Fruit fly (Drosophila melanogaster): ENCODE measurements around the gene Gr10a.
A peak's percentile ranks its signal among the peaks of the same experiment; 100 is the strongest.

Gene Gr10a

dm6 chrX:11451027-11451572 lies 33.9 kb upstream of the Gr10a start (continued):
- peak; percentile 30 for TF ChIP-seq CG4854 (GFP tag; optimal IDR thresholded peaks at IDR 0.05)
- no peak for TF ChIP-seq CG12942 (GFP tag; optimal IDR thresholded peaks at IDR 0.05)
- peak; percentile 11 for TF ChIP-seq org-1 (GFP tag; optimal IDR thresholded peaks at IDR 0.05)
- TF ChIP-seq CG2875 (GFP tag; optimal IDR thresholded peaks at IDR 0.05) = no peak
- TF ChIP-seq unc-4 (GFP tag; IDR thresholded peaks at IDR 0.05; ENCODE audit: partially characterized antibody) = no peak
- peak; percentile 54; the same call in 2 of the 3 replicates for TF ChIP-seq ase (GFP tag; IDR thresholded peaks at IDR 0.05)
- TF ChIP-seq Pdp1 (GFP tag; optimal IDR thresholded peaks at IDR 0.05) = peak; percentile 18 to 39
- TF ChIP-seq sima (GFP tag; optimal IDR thresholded peaks at IDR 0.05) = no peak
- peak; percentile 18 for TF ChIP-seq CG6813 (GFP tag; optimal IDR thresholded peaks at IDR 0.05)
- TF ChIP-seq CG18764 (GFP tag; optimal IDR thresholded peaks at IDR 0.05) = no peak
- peak; percentile 10 for TF ChIP-seq Jarid2 (GFP tag; optimal IDR thresholded peaks at IDR 0.05)
- TF ChIP-seq Neu2 (GFP tag; optimal IDR thresholded peaks at IDR 0.05; ENCODE audit: borderline replicate concordance) = no peak
- TF ChIP-seq CG2202 (tag; optimal IDR thresholded peaks at IDR 0.05) = no peak
- no peak; the same call in 1 of the 2 replicates for TF ChIP-seq MBD-R2 (GFP tag; IDR thresholded peaks at IDR 0.05)
- no peak for TF ChIP-seq Lpt (GFP tag; optimal IDR thresholded peaks at IDR 0.05)
- TF ChIP-seq wdn (GFP tag; IDR thresholded peaks at IDR 0.05) = no peak
- no peak for TF ChIP-seq CG8478 (optimal IDR thresholded peaks at IDR 0.05)
- peak; percentile 55 for TF ChIP-seq CG14667 (GFP tag; IDR thresholded peaks at IDR 0.05)
- no peak for TF ChIP-seq pb (GFP tag; optimal IDR thresholded peaks at IDR 0.05)
- TF ChIP-seq crol (GFP tag; IDR thresholded peaks at IDR 0.05) = no peak
- no peak for TF ChIP-seq ato (GFP tag; IDR thresholded peaks at IDR 0.05; ENCODE audit: partially characterized antibody)
- TF ChIP-seq p53 (GFP tag; optimal IDR thresholded peaks at IDR 0.05) = no peak
- TF ChIP-seq CG7839 (tag; optimal IDR thresholded peaks at IDR 0.05) = peak; percentile 60
- TF ChIP-seq twi (tag; optimal IDR thresholded peaks at IDR 0.05) = no peak
- TF ChIP-seq CG3065 (GFP tag; optimal IDR thresholded peaks at IDR 0.05) = no peak
- TF ChIP-seq CG8089 (GFP tag; optimal IDR thresholded peaks at IDR 0.05) = peak; percentile 47
- peak; percentile 57 for TF ChIP-seq CG11504 (tag; optimal IDR thresholded peaks at IDR 0.05)
- TF ChIP-seq Drgx (GFP tag; IDR thresholded peaks at IDR 0.05) = peak; percentile 80
- no peak for TF ChIP-seq CG12299 (tag; optimal IDR thresholded peaks at IDR 0.05)
- no peak for TF ChIP-seq CG30020 (tag; optimal IDR thresholded peaks at IDR 0.05)
- peak; percentile 46 for TF ChIP-seq fd3F (GFP tag; optimal IDR thresholded peaks at IDR 0.05)
- peak; percentile 35 for TF ChIP-seq CG15514 (GFP tag; optimal IDR thresholded peaks at IDR 0.05)
- TF ChIP-seq CG9609 (GFP tag; optimal IDR thresholded peaks at IDR 0.05) = no peak
- TF ChIP-seq CG11093 (GFP tag; IDR thresholded peaks at IDR 0.05) = no peak
- no peak for TF ChIP-seq ems (GFP tag; optimal IDR thresholded peaks at IDR 0.05)
- TF ChIP-seq CG7556 (GFP tag; optimal IDR thresholded peaks at IDR 0.05) = no peak
- TF ChIP-seq lola (GFP tag; optimal IDR thresholded peaks at IDR 0.05) = no peak
- TF ChIP-seq hb (GFP tag; IDR thresholded peaks at IDR 0.05; ENCODE audit: partially characterized antibody) = no peak
- TF ChIP-seq stc (GFP tag; IDR thresholded peaks at IDR 0.05) = no peak
- 0 out of 2 replicates have a peak, but pooled peaks have one; percentile 37 for TF ChIP-seq Xrp1 (GFP tag; IDR thresholded peaks at IDR 0.05)
- no peak for TF ChIP-seq CG7987 (GFP tag; optimal IDR thresholded peaks at IDR 0.05)
- TF ChIP-seq CG10267 (tag; optimal IDR thresholded peaks at IDR 0.05) = no peak
- TF ChIP-seq bcd (GFP tag; optimal IDR thresholded peaks at IDR 0.05) = peak; percentile 27
- TF ChIP-seq CG6272 (GFP tag; IDR thresholded peaks at IDR 0.05) = peak; percentile 35; the same call in 1 of the 2 replicates
- TF ChIP-seq CG1603 (tag; optimal IDR thresholded peaks at IDR 0.05) = peak; percentile 64
- TF ChIP-seq CG2116 (GFP tag; optimal IDR thresholded peaks at IDR 0.05) = no peak
- TF ChIP-seq Dfd (GFP tag; optimal IDR thresholded peaks at IDR 0.05) = no peak
- TF ChIP-seq kay (GFP tag; optimal IDR thresholded peaks at IDR 0.05) = peak; percentile 7
- no peak for TF ChIP-seq CG17361 (GFP tag; IDR thresholded peaks at IDR 0.05)
- no peak for TF ChIP-seq lov (optimal IDR thresholded peaks at IDR 0.05)
- 0 out of 3 replicates have a peak, but pooled peaks have one; percentile 18 for TF ChIP-seq lov (GFP tag; IDR thresholded peaks at IDR 0.05)
